Fruit fly (Drosophila melanogaster): Measurements from ENCODE around the gene Shawl.

DNA sequence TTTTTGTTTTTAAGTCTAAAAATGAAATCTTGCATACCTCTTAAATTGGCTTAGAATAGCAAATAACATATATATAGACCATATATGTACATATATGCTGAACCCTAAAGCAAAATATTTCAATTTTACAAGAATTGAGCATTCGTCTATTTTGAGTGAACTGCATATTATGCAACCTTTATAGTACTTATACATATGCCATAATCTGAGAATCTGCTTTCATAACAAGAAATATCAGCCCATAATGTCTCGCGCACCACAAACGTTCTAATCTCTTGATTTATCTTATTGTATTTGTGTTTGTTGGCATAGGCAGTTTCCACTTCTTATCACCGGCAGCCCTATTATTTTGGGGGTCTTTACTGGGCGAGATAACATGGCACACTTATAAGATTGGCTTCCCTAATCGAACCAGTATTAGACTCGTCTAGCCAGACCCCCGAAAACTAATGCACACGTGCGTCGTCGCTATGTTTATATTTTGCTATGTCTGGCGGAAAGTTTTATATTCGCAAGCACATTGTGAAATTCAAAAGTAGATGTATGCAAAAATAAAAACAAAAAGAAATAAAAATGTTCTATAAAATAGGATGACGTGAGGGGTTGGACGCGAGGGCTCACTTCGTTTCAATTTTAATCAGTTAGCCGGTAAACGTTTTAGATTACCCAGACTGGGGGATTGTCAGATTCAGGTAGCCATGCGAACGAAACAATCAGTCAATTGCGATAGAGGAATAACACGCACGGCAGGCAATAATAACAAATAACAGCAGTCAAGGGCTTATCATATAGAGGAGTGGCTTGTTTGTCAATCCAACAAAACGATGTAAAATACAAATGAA lies 25.8 kb downstream of the Shawl start:
- TF ChIP-seq psq (optimal IDR thresholded peaks at IDR 0.05) (no peak), pan (optimal IDR thresholded peaks at IDR 0.05) (no peak), EcR (GFP tag; optimal IDR thresholded peaks at IDR 0.05) (no peak)

Data from whole organism.